Worm (Caenorhabditis elegans): Measurements from ENCODE around the gene fipr-13.

DNA sequence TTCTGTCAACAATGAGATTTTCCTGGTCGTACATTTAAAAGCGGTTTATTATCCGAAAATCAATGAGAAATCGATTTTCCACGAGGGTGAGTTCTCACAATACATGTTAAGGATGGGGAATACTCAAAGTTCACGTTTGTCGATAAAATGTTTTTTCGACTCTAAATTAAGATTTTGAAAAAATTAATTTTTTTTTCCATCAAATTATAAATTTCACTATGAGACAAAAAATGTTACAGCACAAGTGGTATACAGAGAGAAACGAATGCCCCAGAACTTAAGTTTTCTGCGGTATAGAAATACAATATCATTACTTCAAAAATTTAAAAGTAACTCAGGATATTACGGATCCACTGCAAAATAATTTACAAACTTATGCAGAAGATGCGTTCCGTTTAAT is 13.9 kb downstream of the fipr-13 start, which contains the start of gene R04B5.1:
- TF ChIP-seq W03F9.2 (tag; optimal IDR thresholded peaks at IDR 0.05) (no peak), him-1 (tag; optimal IDR thresholded peaks at IDR 0.05) (no peak)

Measured in whole organism, L4/young adult.